Worm (Caenorhabditis elegans) whole organism, L3 larva: ENCODE data around the gene rskd-1.

Source experiments
- R02D3.7 ChIP-seq: fragments of 150-350 bp; optimal IDR thresholded peaks from 2 replicates; lab custom pipeline; 2014; ENCODE audit warnings: missing biosample characterization, missing genetic modification characterization
- ZK546.5 ChIP-seq: sonication (generic microtip); optimal IDR thresholded peaks from 2 replicates; lab custom pipeline; 2017; ENCODE audit warnings: missing biosample characterization, missing genetic modification characterization
- ceh-16 ChIP-seq: sonication (generic microtip); optimal IDR thresholded peaks from 2 replicates; lab custom pipeline; 2017; ENCODE audit warnings: missing biosample characterization, missing genetic modification characterization
- ceh-28 ChIP-seq: fragments of 150-350 bp; optimal IDR thresholded peaks from 2 replicates; lab custom pipeline; 2014; ENCODE audit warnings: missing biosample characterization, missing genetic modification reagents, missing genetic modification characterization
- daf-12 ChIP-seq: fragments of 150-350 bp; optimal IDR thresholded peaks from 2 replicates; lab custom pipeline; 2014; ENCODE audit warnings: missing biosample characterization, missing genetic modification reagents, missing genetic modification characterization
- egl-27 ChIP-seq: sonication (generic microtip); optimal IDR thresholded peaks from 4 replicates; lab custom pipeline; 2017; ENCODE audit warnings: missing biosample characterization, missing genetic modification reagents, missing genetic modification characterization
- egl-5 ChIP-seq: fragments of 150-350 bp; optimal IDR thresholded peaks from 2 replicates; lab custom pipeline; 2017; ENCODE audit warnings: missing biosample characterization, missing genetic modification reagents, missing genetic modification characterization, inconsistent platforms
- elt-3 ChIP-seq, 3 experiments: fragments of 150-350 bp in 1 of 3; sonication (generic microtip) in 2 of 3; optimal IDR thresholded peaks; 2 replicates in 2 of 3; 4 replicates in 1 of 3; lab custom pipeline; 2014 to 2017; ENCODE audit warnings: missing biosample characterization in 3 of 3, missing genetic modification characterization in 3 of 3
- fkh-10 ChIP-seq: sonication (generic microtip); optimal IDR thresholded peaks from 2 replicates; lab custom pipeline; 2017; ENCODE audit warnings: missing biosample characterization, missing genetic modification reagents, missing genetic modification characterization
- fkh-2 ChIP-seq: fragments of 150-350 bp; optimal IDR thresholded peaks from 2 replicates; lab custom pipeline; 2014; ENCODE audit warnings: missing biosample characterization, missing genetic modification reagents, missing genetic modification characterization
- jun-1 ChIP-seq: fragments of 150-350 bp; optimal IDR thresholded peaks from 2 replicates; lab custom pipeline; 2014; ENCODE audit warnings: missing biosample characterization, missing genetic modification reagents, missing genetic modification characterization
- lin-15B ChIP-seq: fragments of 150-350 bp; optimal IDR thresholded peaks from 2 replicates; lab custom pipeline; 2014; ENCODE audit warnings: missing biosample characterization, missing genetic modification characterization
- lin-39 ChIP-seq: fragments of 150-350 bp; optimal IDR thresholded peaks from 2 replicates; lab custom pipeline; 2018; ENCODE audit warnings: missing biosample characterization, missing genetic modification reagents, missing genetic modification characterization
- nfya-1 ChIP-seq: sonication (generic microtip); optimal IDR thresholded peaks from 2 replicates; lab custom pipeline; 2017; ENCODE audit warnings: missing genetic modification characterization, mild to moderate bottlenecking, missing compliant biosample characterization, antibody characterized with exemption, moderate library complexity; ENCODE audit not compliant: insufficient read depth
- nhr-11 ChIP-seq: fragments of 150-350 bp; optimal IDR thresholded peaks from 2 replicates; lab custom pipeline; 2014; ENCODE audit warnings: missing biosample characterization, missing genetic modification characterization
- nhr-12 ChIP-seq: fragments of 150-350 bp; optimal IDR thresholded peaks from 2 replicates; lab custom pipeline; 2014; ENCODE audit warnings: missing biosample characterization, missing genetic modification characterization
- nhr-23 ChIP-seq: fragments of 150-350 bp; optimal IDR thresholded peaks from 2 replicates; lab custom pipeline; 2014; ENCODE audit warnings: missing biosample characterization, missing genetic modification reagents, missing genetic modification characterization
- nhr-25 ChIP-seq: sonication (generic microtip); optimal IDR thresholded peaks from 2 replicates; lab custom pipeline; 2017; ENCODE audit warnings: missing biosample characterization, missing genetic modification characterization
- nhr-77 ChIP-seq: fragments of 150-350 bp; optimal IDR thresholded peaks from 2 replicates; lab custom pipeline; 2014; ENCODE audit warnings: missing biosample characterization, missing genetic modification characterization
- pha-4 ChIP-seq: fragments of 150-350 bp; optimal IDR thresholded peaks from 2 replicates; lab custom pipeline; 2014; ENCODE audit warnings: missing biosample characterization, missing genetic modification reagents, missing genetic modification characterization
- sea-2 ChIP-seq: fragments of 150-350 bp; sonication (generic microtip); optimal IDR thresholded peaks from 4 replicates; lab custom pipeline; 2014; ENCODE audit warnings: missing biosample characterization, missing genetic modification reagents, missing genetic modification characterization
- snpc-4 ChIP-seq: fragments of 150-350 bp; optimal IDR thresholded peaks from 2 replicates; lab custom pipeline; 2014; ENCODE audit warnings: missing biosample characterization, missing genetic modification characterization
- tbx-2 ChIP-seq: sonication (generic microtip); optimal IDR thresholded peaks from 2 replicates; lab custom pipeline; 2016; ENCODE audit warnings: mild to moderate bottlenecking, missing genetic modification characterization, missing compliant biosample characterization
- unc-39 ChIP-seq: sonication (generic microtip); optimal IDR thresholded peaks from 4 replicates; lab custom pipeline; 2017; ENCODE audit warnings: missing biosample characterization, missing genetic modification characterization
- unc-62 ChIP-seq: fragments of 150-350 bp; sonication (generic microtip); optimal IDR thresholded peaks from 4 replicates; lab custom pipeline; 2014; ENCODE audit warnings: missing biosample characterization, missing genetic modification reagents, missing genetic modification characterization
- zag-1 ChIP-seq: fragments of 150-350 bp; optimal IDR thresholded peaks from 2 replicates; lab custom pipeline; 2014; ENCODE audit warnings: missing biosample characterization, missing genetic modification characterization

The rskd-1 gene

ce11 chrV:12241126-12241525 is 47.3 kb downstream of the rskd-1 start, which contains the start of gene ttr-22:
ttr-22 (plus strand) TSS chrV:12241426.
- TF ChIP-seq pha-4 (tag; lab: Kevin White, UChicago), result no peak
- no peak for TF ChIP-seq fkh-2 (tag; lab: Kevin White, UChicago)
- no peak for TF ChIP-seq nhr-77 (tag; lab: Kevin White, UChicago)
- no peak for TF ChIP-seq fkh-10 (GFP tag; lab: Kevin White, UChicago)
- no peak for TF ChIP-seq jun-1 (tag; lab: Kevin White, UChicago)
- TF ChIP-seq lin-39, result no peak
- TF ChIP-seq ceh-16 (tag; lab: Kevin White, UChicago), result no peak
- no peak for TF ChIP-seq sea-2 (GFP tag; lab: Kevin White, UChicago)
- no peak for TF ChIP-seq snpc-4 (tag; lab: Kevin White, UChicago)
- TF ChIP-seq nhr-23 (tag; lab: Kevin White, UChicago), result no peak
- no peak for TF ChIP-seq lin-15B
- TF ChIP-seq ZK546.5 (tag; lab: Kevin White, UChicago), result no peak
- no peak for TF ChIP-seq nhr-11
- no peak for TF ChIP-seq nhr-12 (tag; lab: Kevin White, UChicago)
- TF ChIP-seq unc-62 (GFP tag; lab: Kevin White, UChicago), result no peak

- TF ChIP-seq jun-1 (tag; lab: Kevin White, UChicago) (no peak), pha-4 (tag; lab: Kevin White, UChicago) (no peak), nfya-1 (tag; lab: Kevin White, UChicago) (peak; percentile 45), lin-39 (peak; percentile 9), egl-5 (tag; lab: Kevin White, UChicago) (peak; percentile 29)
These were observed 52.9 kb downstream of the rskd-1 start for ce11 chrV:12235502-12235901.

- TF ChIP-seq R02D3.7 (tag; lab: Kevin White, UChicago) (no peak), ceh-16 (tag; lab: Kevin White, UChicago) (no peak), fkh-10 (GFP tag; lab: Kevin White, UChicago) (no peak), nhr-12 (tag; lab: Kevin White, UChicago) (no peak), tbx-2 (tag; lab: Kevin White, UChicago) (no peak), unc-62 (GFP tag; lab: Kevin White, UChicago) (no peak), zag-1 (tag; lab: Kevin White, UChicago) (no peak), egl-27 (tag; lab: Kevin White, UChicago) (no peak), ceh-28 (tag; lab: Kevin White, UChicago) (no peak), nhr-25 (tag; lab: Kevin White, UChicago) (no peak), unc-39 (tag; lab: Kevin White, UChicago) (no peak), elt-3 (tag; optimal IDR thresholded peaks at IDR 0.05; lab: Kevin White, UChicago) (no peak), daf-12 (no peak), nhr-77 (tag; lab: Kevin White, UChicago) (no peak)
These were observed 54.0 kb downstream of the rskd-1 start, which contains the start of gene myo-3 for ce11 chrV:12234293-12235004. myo-3 (minus strand) TSS chrV:12234343.
